Fruit fly (Drosophila melanogaster) whole organism: ENCODE data around the gene CG3902.

Experiments used
- CG8478 ChIP-seq: fragments of >200 bp; optimal IDR thresholded peaks from 2 replicates; lab custom pipeline; 2018; ENCODE audit warnings: inconsistent platforms
- Dll ChIP-seq: fragments of >200 bp; optimal IDR thresholded peaks from 2 replicates; lab custom pipeline; 2017

DNA sequence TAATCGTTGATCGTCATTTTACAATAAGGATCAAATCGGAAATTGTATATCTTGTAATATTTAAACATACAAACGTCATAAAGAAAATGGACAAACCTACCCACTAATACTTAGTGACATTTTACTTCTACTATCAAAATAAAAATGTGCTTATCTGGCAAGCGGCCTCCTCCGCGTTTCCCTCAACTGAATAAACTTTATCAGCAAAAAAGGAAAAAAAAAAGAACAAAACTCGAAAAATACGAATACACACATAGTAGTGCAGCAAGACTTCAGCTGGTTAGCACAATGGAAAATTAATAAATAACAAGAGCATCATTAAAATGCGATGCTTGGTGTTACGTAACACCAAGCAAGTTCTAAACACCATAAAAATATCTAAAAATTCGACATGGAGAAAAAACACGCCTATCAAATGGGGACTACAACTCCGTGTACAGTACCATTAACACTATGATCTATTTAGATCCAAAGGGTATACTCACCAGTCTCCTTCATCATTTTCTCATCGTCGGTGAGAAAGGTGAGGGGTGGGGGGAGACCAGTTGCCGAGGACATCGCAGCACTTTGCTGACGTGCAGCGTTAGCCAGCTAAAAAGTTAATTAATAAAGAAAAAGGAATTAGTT lies 521 bp downstream of the CG3902 start:
- TF ChIP-seq CG8478 (lab: Kevin White, UChicago) (no peak), Dll (lab: Kevin White, UChicago) (no peak)
